Fruit fly (Drosophila melanogaster) whole organism, embryonic: ENCODE results near the gene Vha16-2.
"Not testable (repeated sequence)": the region's sequence is repeated elsewhere in the genome, so short reads cannot be mapped to it uniquely, and the experiment has no call there.

Experiments used
- ATbp ChIP-seq: fragments of 200-800 bp; sonication (Bioruptor generic); optimal IDR thresholded peaks from 2 replicates; lab custom pipeline; 2017; ENCODE audit warnings: missing biosample characterization, mild to moderate bottlenecking, missing genetic modification characterization, missing genetic modification reagents
- Awh ChIP-seq: fragments of 200-800 bp; sonication (Bioruptor generic); IDR thresholded peaks from 2 replicates; pipeline ENCODE4, ENCODE4 v1.3.6; 2022; ENCODE audit warnings: missing biosample characterization, missing genetic modification characterization
- CG10209 ChIP-seq: fragments of 200-800 bp; sonication (Bioruptor generic); optimal IDR thresholded peaks from 3 replicates; lab custom pipeline; 2017; ENCODE audit warnings: missing biosample characterization, mild to moderate bottlenecking, missing genetic modification characterization, missing genetic modification reagents
- CG10431 ChIP-seq: fragments of 200-800 bp; sonication (Bioruptor generic); optimal IDR thresholded peaks from 3 replicates; lab custom pipeline; 2018; ENCODE audit warnings: missing biosample characterization, mild to moderate bottlenecking, missing genetic modification characterization
- CG10979 ChIP-seq: fragments of 200-800 bp; sonication (Bioruptor generic); optimal IDR thresholded peaks from 2 replicates; lab custom pipeline; 2018; ENCODE audit warnings: missing biosample characterization, mild to moderate bottlenecking, missing genetic modification characterization, moderate library complexity
- CG11504 ChIP-seq: fragments of 200-800 bp; sonication (Bioruptor generic); optimal IDR thresholded peaks from 3 replicates; lab custom pipeline; 2019; ENCODE audit warnings: missing biosample characterization, mild to moderate bottlenecking, missing genetic modification characterization, moderate library complexity
- CG13424 ChIP-seq: fragments of 200-800 bp; sonication (Bioruptor generic); optimal IDR thresholded peaks from 2 replicates; lab custom pipeline; 2019; ENCODE audit warnings: missing biosample characterization, mild to moderate bottlenecking, missing genetic modification characterization, moderate library complexity
- CG15601 ChIP-seq: fragments of 200-800 bp; sonication (Bioruptor generic); optimal IDR thresholded peaks from 3 replicates; lab custom pipeline; 2019; ENCODE audit warnings: missing biosample characterization, mild to moderate bottlenecking, missing genetic modification characterization, moderate library complexity
- CG1603 ChIP-seq: fragments of 200-800 bp; sonication (Bioruptor generic); optimal IDR thresholded peaks from 2 replicates; lab custom pipeline; 2019; ENCODE audit warnings: missing biosample characterization, mild to moderate bottlenecking, missing genetic modification characterization, moderate library complexity
- CG17328 ChIP-seq: fragments of 200-800 bp; sonication (Bioruptor generic); IDR thresholded peaks from 2 replicates; pipeline ENCODE4 v1.3.6; 2022; ENCODE audit warnings: missing biosample characterization, missing genetic modification characterization
- CG17385 ChIP-seq: fragments of 200-800 bp; sonication (Bioruptor generic); optimal IDR thresholded peaks from 3 replicates; lab custom pipeline; 2018; ENCODE audit warnings: missing biosample characterization, mild to moderate bottlenecking, missing genetic modification characterization
- CG2199 ChIP-seq: fragments of 200-800 bp; sonication (Bioruptor generic); IDR thresholded peaks from 3 replicates; pipeline ENCODE4 v1.3.6; 2022; ENCODE audit warnings: missing biosample characterization, missing genetic modification characterization
- CG2202 ChIP-seq: fragments of 200-800 bp; sonication (Bioruptor generic); optimal IDR thresholded peaks from 2 replicates; lab custom pipeline; 2018; ENCODE audit warnings: missing biosample characterization, mild to moderate bottlenecking, missing genetic modification characterization
- CG2678 ChIP-seq: fragments of 200-800 bp; sonication (Bioruptor generic); optimal IDR thresholded peaks from 3 replicates; lab custom pipeline; 2019; ENCODE audit warnings: missing biosample characterization, mild to moderate bottlenecking, missing genetic modification characterization, moderate library complexity
- CG2889 ChIP-seq: fragments of 200-800 bp; sonication (Bioruptor generic); IDR thresholded peaks from 3 replicates; pipeline ENCODE4 v1.3.6; 2022; ENCODE audit warnings: missing biosample characterization, missing genetic modification characterization
- CG33557 ChIP-seq: fragments of 200-800 bp; sonication (Bioruptor generic); optimal IDR thresholded peaks from 2 replicates; lab custom pipeline; 2019; ENCODE audit warnings: missing biosample characterization, mild to moderate bottlenecking, missing genetic modification characterization, moderate library complexity
- CG34376 ChIP-seq: fragments of 200-800 bp; sonication (Bioruptor generic); optimal IDR thresholded peaks from 2 replicates; lab custom pipeline; 2018; ENCODE audit warnings: missing biosample characterization, mild to moderate bottlenecking, missing genetic modification characterization
- CG4328 ChIP-seq: fragments of 200-800 bp; sonication (Bioruptor generic); optimal IDR thresholded peaks from 3 replicates; lab custom pipeline; 2017; ENCODE audit warnings: missing biosample characterization, missing genetic modification reagents, missing genetic modification characterization
- CG4360 ChIP-seq: fragments of 200-800 bp; sonication (Bioruptor generic); IDR thresholded peaks from 2 replicates; pipeline ENCODE4 v1.3.6; 2022; ENCODE audit warnings: missing biosample characterization, missing genetic modification characterization
- CG5180 ChIP-seq: fragments of 200-800 bp; sonication (Bioruptor generic); optimal IDR thresholded peaks from 3 replicates; lab custom pipeline; 2017; ENCODE audit warnings: missing biosample characterization, missing genetic modification characterization, mild to moderate bottlenecking, moderate library complexity, missing genetic modification reagents
- CG7987 ChIP-seq: fragments of 200-800 bp; sonication (Bioruptor generic); optimal IDR thresholded peaks from 2 replicates; lab custom pipeline; 2018; ENCODE audit warnings: missing biosample characterization, mild to moderate bottlenecking, missing genetic modification characterization, moderate library complexity
- CG8290 ChIP-seq, 3 experiments: fragments of 200-800 bp; sonication (Bioruptor generic); optimal IDR thresholded peaks; 2 replicates each; lab custom pipeline; 2016 to 2019; ENCODE audit warnings: missing biosample characterization in 3 of 3, missing genetic modification characterization in 3 of 3, mild to moderate bottlenecking in 2 of 3, moderate library complexity in 1 of 3
- CG8478 ChIP-seq: fragments of >200 bp; optimal IDR thresholded peaks from 2 replicates; lab custom pipeline; 2018
- CG8924 ChIP-seq: fragments of 200-800 bp; optimal IDR thresholded peaks from 3 replicates; lab custom pipeline; 2019; ENCODE audit warnings: missing biosample characterization, mild to moderate bottlenecking, missing genetic modification characterization, moderate library complexity
- CoRest ChIP-seq: fragments of 200-800 bp; sonication (Bioruptor generic); optimal IDR thresholded peaks from 3 replicates; lab custom pipeline; 2018; ENCODE audit warnings: missing biosample characterization, mild to moderate bottlenecking, missing genetic modification characterization, moderate library complexity
- Dbx ChIP-seq: fragments of 200-800 bp; sonication (Bioruptor generic); IDR thresholded peaks from 3 replicates; pipeline ENCODE4 v1.3.6; 2022; ENCODE audit warnings: missing biosample characterization, missing genetic modification characterization
- Deaf1 ChIP-seq: fragments of 200-800 bp; optimal IDR thresholded peaks from 3 replicates; lab custom pipeline; 2019; ENCODE audit warnings: missing biosample characterization, mild to moderate bottlenecking, missing genetic modification characterization, moderate library complexity
- Fer1 ChIP-seq: fragments of 200-800 bp; sonication (Bioruptor generic); optimal IDR thresholded peaks from 2 replicates; lab custom pipeline; 2017; ENCODE audit warnings: missing biosample characterization, mild to moderate bottlenecking, missing genetic modification characterization
- Med ChIP-seq: fragments of 200-800 bp; sonication (Bioruptor generic); peaks from one replicate; lab custom pipeline; 2016; ENCODE audit warnings: missing biosample characterization, missing genetic modification characterization, mild to moderate bottlenecking, inconsistent platforms, moderate library complexity
- Nf-YC ChIP-seq: fragments of 200-800 bp; optimal IDR thresholded peaks from 3 replicates; lab custom pipeline; 2019; ENCODE audit warnings: missing biosample characterization, mild to moderate bottlenecking, missing genetic modification characterization, moderate library complexity
- Sox100B ChIP-seq: fragments of 200-800 bp; sonication (Bioruptor generic); optimal IDR thresholded peaks from 3 replicates; lab custom pipeline; 2018; ENCODE audit warnings: missing biosample characterization, mild to moderate bottlenecking, missing genetic modification characterization
- ase ChIP-seq: fragments of 200-800 bp; sonication (Bioruptor generic); IDR thresholded peaks from 3 replicates; pipeline ENCODE4 v1.3.6; 2022; ENCODE audit warnings: missing biosample characterization, missing genetic modification characterization
- chinmo ChIP-seq: fragments of 200-800 bp; sonication (Bioruptor generic); IDR thresholded peaks from 4 replicates; pipeline ENCODE4 v1.3.6; 2022; ENCODE audit warnings: missing biosample characterization, missing genetic modification characterization; ENCODE audit not compliant: partially characterized antibody
- chm ChIP-seq: fragments of 200-800 bp; sonication (Bioruptor generic); IDR thresholded peaks from 2 replicates; pipeline ENCODE4 v1.3.6; 2022; ENCODE audit warnings: missing biosample characterization, missing genetic modification characterization
- dmrt99B ChIP-seq: fragments of 200-800 bp; sonication (Bioruptor generic); optimal IDR thresholded peaks from 2 replicates; lab custom pipeline; 2018; ENCODE audit warnings: missing biosample characterization, mild to moderate bottlenecking, missing genetic modification characterization, moderate library complexity
- eyg ChIP-seq: fragments of 200-800 bp; sonication (Bioruptor generic); optimal IDR thresholded peaks from 3 replicates; lab custom pipeline; 2016; ENCODE audit warnings: missing biosample characterization, missing genetic modification characterization
- fd64A ChIP-seq: fragments of 200-800 bp; sonication (Bioruptor generic); optimal IDR thresholded peaks from 3 replicates; lab custom pipeline; 2018; ENCODE audit warnings: missing biosample characterization, mild to moderate bottlenecking, missing genetic modification characterization
- jigr1 ChIP-seq: fragments of 200-800 bp; sonication (Bioruptor generic); IDR thresholded peaks from 3 replicates; pipeline ENCODE4 v1.3.6; 2022; ENCODE audit warnings: missing biosample characterization, missing genetic modification characterization
- kni ChIP-seq: fragments of 200-800 bp; sonication (Bioruptor generic); optimal IDR thresholded peaks from 3 replicates; lab custom pipeline; 2017; ENCODE audit warnings: mild to moderate bottlenecking, missing biosample characterization, missing genetic modification reagents, missing genetic modification characterization
- sr ChIP-seq: fragments of 200-800 bp; sonication (Bioruptor generic); IDR thresholded peaks from 3 replicates; pipeline ENCODE4 v1.3.6; 2022; ENCODE audit warnings: missing biosample characterization, missing genetic modification characterization
- vvl ChIP-seq: fragments of 200-800 bp; sonication (Bioruptor generic); IDR thresholded peaks from 2 replicates; pipeline ENCODE4 v1.3.6; 2022; ENCODE audit warnings: missing biosample characterization, missing genetic modification characterization
- wek ChIP-seq: fragments of 200-800 bp; sonication (Bioruptor generic); optimal IDR thresholded peaks from 3 replicates; lab custom pipeline; 2018; ENCODE audit warnings: missing biosample characterization, mild to moderate bottlenecking, missing genetic modification characterization, moderate library complexity

The Vha16-2 gene

DNA sequence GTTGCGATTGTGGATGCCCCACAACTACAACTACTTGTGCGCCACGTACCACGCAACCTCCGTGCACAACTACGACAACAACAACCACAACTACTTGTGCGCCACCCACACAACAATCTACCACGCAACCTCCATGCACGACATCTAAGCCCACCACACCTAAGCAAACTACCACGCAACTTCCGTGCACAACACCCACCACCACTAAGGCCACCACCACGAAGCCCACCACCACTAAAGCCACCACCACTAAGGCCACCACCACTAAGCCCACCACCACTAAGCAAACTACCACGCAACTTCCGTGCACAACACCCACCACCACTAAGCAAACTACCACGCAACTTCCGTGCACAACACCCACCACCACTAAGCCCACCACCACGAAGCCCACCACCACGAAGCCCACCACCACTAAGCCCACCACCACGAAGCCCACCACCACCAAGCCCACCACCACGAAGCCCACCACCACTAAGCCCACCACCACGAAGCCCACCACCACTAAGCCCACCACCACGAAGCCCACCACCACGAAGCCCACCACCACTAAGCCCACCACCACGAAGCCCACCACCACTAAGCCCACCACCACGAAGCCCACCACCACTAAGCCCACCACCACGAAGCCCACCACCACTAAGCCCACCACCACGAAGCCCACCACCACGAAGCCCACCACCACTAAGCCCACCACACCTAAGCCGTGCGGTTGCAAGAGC lies 37.8 kb downstream of the Vha16-2 start (continued):
- peak; percentile 22; the same call in 1 of the 2 replicates for TF ChIP-seq CG17328
- peak; percentile 35 for TF ChIP-seq fd64A (GFP tag; lab: Kevin White, UChicago)
- peak; percentile 4 for TF ChIP-seq CG2202 (tag; lab: Kevin White, UChicago)
- TF ChIP-seq CG17385 = peak; percentile 13
- peak; percentile 17 for TF ChIP-seq CG8924 (tag; lab: Kevin White, UChicago)
- peak; percentile 53 for TF ChIP-seq CG4328
- 0 out of 2 replicates have a peak, but pooled peaks have one; percentile 26 for TF ChIP-seq CG4360 (GFP tag; lab: Robert Waterston, UW)
- TF ChIP-seq wek = peak; percentile 14
- peak; percentile 41; the same call in 1 of the 3 replicates for TF ChIP-seq ase (GFP tag; lab: Robert Waterston, UW)
- peak; percentile 18 for TF ChIP-seq CG8478 (lab: Kevin White, UChicago)
- 0 out of 2 replicates have a peak, but pooled peaks have one; percentile 40 for TF ChIP-seq Awh (GFP tag; lab: Robert Waterston, UW)
- TF ChIP-seq sr = 0 out of 3 replicates have a peak, but pooled peaks have one; percentile 16
- peak; percentile 11 for TF ChIP-seq ATbp (GFP tag; lab: Kevin White, UChicago)
- TF ChIP-seq Nf-YC = peak; percentile 42
- TF ChIP-seq CG11504 (tag; lab: Kevin White, UChicago) = peak; percentile 26
- TF ChIP-seq CG7987 (GFP tag; lab: Kevin White, UChicago) = peak; percentile 3
- peak; percentile 37 for TF ChIP-seq CG10979 (tag; lab: Kevin White, UChicago)
- TF ChIP-seq CG13424 (tag; lab: Kevin White, UChicago) = peak; percentile 39
- peak; percentile 34 for TF ChIP-seq CG34376 (GFP tag; lab: Kevin White, UChicago)
- 0 out of 3 replicates have a peak, but pooled peaks have one; percentile 10 for TF ChIP-seq Dbx
- TF ChIP-seq CG2678 (tag; lab: Kevin White, UChicago) = peak; percentile 35
- peak; percentile 21 for TF ChIP-seq CoRest (tag; lab: Kevin White, UChicago)
- TF ChIP-seq Fer1 (GFP tag; lab: Kevin White, UChicago) = peak; percentile 6
- peak; percentile 5 for TF ChIP-seq CG1603
- TF ChIP-seq dmrt99B = peak; percentile 13
- peak; percentile 66 for TF ChIP-seq CG33557
- TF ChIP-seq CG2199 (GFP tag; lab: Robert Waterston, UW) = peak; percentile 59; the same call in 1 of the 3 replicates
- TF ChIP-seq kni = peak; percentile 88
- peak; percentile 69 for TF ChIP-seq CG5180
- TF ChIP-seq vvl (GFP tag; lab: Robert Waterston, UW) = 0 out of 2 replicates have a peak, but pooled peaks have one; percentile 17
- peak; percentile 53 for TF ChIP-seq CG10431 (GFP tag; lab: Kevin White, UChicago)
- TF ChIP-seq CG8290 (GFP tag; optimal IDR thresholded peaks at IDR 0.05; lab: Kevin White, UChicago) = not testable (repeated sequence)
- peak in 1 of 2 experiments; percentile 85 for TF ChIP-seq CG8290 (tag; optimal IDR thresholded peaks at IDR 0.05; lab: Kevin White, UChicago)
- TF ChIP-seq Sox100B (GFP tag; lab: Kevin White, UChicago) = peak; percentile 29
- peak; percentile 68; the same call in 1 of the 2 replicates for TF ChIP-seq chm

DNA sequence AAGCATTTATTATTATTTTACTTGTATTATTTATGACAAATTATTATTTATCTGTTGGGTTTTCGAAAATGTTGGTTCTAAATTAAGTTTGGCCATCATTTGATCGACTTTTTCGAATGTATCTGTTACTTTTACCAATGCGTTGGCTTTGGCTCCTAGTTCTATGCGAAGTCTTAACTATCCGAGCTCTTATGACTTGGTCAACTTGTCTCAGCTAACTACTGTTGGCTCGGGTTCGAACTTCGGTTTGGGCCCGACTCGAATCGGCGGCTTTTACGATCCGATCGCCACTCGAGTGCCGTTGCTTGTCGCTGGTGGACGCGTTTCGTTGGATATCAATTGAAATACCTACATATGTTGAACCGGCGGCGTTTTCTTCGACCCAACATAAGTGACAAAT lies 38.6 kb downstream of the Vha16-2 start, which contains the start of gene CG7512:
Gene CG7512 (plus strand): TSS at position 301 of the 400 bp plus-strand sequence.
- TF ChIP-seq CG10209 (GFP tag; lab: Kevin White, UChicago) = no peak
- no peak for TF ChIP-seq CG15601 (tag; lab: Kevin White, UChicago)
- 0 out of 4 replicates have a peak, but pooled peaks have one; percentile 26 for TF ChIP-seq chinmo (GFP tag; lab: Robert Waterston, UW)
- TF ChIP-seq CG2889 (GFP tag; lab: Robert Waterston, UW) = no peak
- peak; percentile 80 for TF ChIP-seq Deaf1
- TF ChIP-seq jigr1 (GFP tag; lab: Robert Waterston, UW) = no peak
- no peak for TF ChIP-seq eyg (GFP tag; lab: Kevin White, UChicago)
- peak; percentile 15 for TF ChIP-seq Med (GFP tag; lab: Kevin White, UChicago)
